Worm (Caenorhabditis elegans) whole organism, midembryonic: ENCODE measurements around the gene cyp-33C4.

Experiments used
- cog-1 ChIP-seq: sonication (generic microtip); optimal IDR thresholded peaks from 2 replicates; lab custom pipeline; 2016; ENCODE audit warnings: missing genetic modification characterization, missing compliant biosample characterization
- flt-1 ChIP-seq: fragments of 200-800 bp; sonication (Bioruptor generic); IDR thresholded peaks from 2 replicates; pipeline ENCODE4 v1.3.6; 2022; ENCODE audit warnings: missing genetic modification characterization, missing compliant biosample characterization
- med-1 ChIP-seq: sonication (generic microtip); optimal IDR thresholded peaks from 2 replicates; lab custom pipeline; 2017; ENCODE audit warnings: missing genetic modification characterization, mild to moderate bottlenecking, missing compliant biosample characterization, antibody characterized with exemption, missing genetic modification reagents; ENCODE audit not compliant: insufficient read depth
- ref-1 ChIP-seq: fragments of 200-800 bp; sonication (Bioruptor generic); conservative IDR thresholded peaks from 2 replicates; pipeline ENCODE4 v1.3.6; 2022; ENCODE audit warnings: missing genetic modification reagents, missing genetic modification characterization, missing compliant biosample characterization
- ztf-23 ChIP-seq: fragments of 200-800 bp; sonication (Bioruptor generic); IDR thresholded peaks from 2 replicates; pipeline ENCODE4 v1.3.6; 2022; ENCODE audit warnings: missing genetic modification reagents, missing genetic modification characterization, missing compliant biosample characterization
- ztf-29 ChIP-seq: fragments of 200-800 bp; sonication (Bioruptor generic); IDR thresholded peaks from 2 replicates; pipeline ENCODE4 v1.3.6; 2022; ENCODE audit warnings: missing genetic modification reagents, missing genetic modification characterization, missing compliant biosample characterization

- TF ChIP-seq cog-1 (tag; lab: Kevin White, UChicago) (no peak), ztf-23 (GFP tag; lab: Robert Waterston, UW) (no peak), ref-1 (no peak), flt-1 (GFP tag; lab: Robert Waterston, UW) (no peak), med-1 (GFP tag; lab: Kevin White, UChicago) (no peak), ztf-29 (no peak)
Measured at ce11 chrV:2226903-2227302, 9.0 kb upstream of the cyp-33C4 start, which contains the start of gene nhr-18.
